Worm (Caenorhabditis elegans): ENCODE measurements around the gene str-140.

The str-140 gene

DNA sequence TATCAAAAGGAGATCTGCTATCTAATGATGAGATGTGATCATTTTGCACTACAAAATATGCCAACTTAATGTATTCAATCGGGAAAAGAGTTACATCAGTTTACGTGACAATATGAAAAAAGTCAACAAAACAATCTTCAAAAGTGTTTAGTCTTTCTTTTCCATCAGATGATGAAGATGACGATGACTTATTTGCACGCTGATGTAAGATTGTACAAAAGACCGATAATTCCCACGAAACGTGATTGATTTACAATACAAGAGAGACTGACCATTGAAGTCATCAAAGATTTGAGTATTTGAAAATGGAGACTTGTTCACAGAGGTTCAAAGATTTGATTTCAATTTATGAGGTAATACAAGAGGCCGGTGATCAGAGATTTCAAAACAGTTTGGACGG, 42.4 kb downstream of the str-140 start:
- TF ChIP-seq B0310.2 (tag; optimal IDR thresholded peaks at IDR 0.05) (no peak), tra-4 (tag; optimal IDR thresholded peaks at IDR 0.05) (no peak), tbx-37 (GFP tag; conservative IDR thresholded peaks at IDR 0.05) (no peak), flt-1 (GFP tag; IDR thresholded peaks at IDR 0.05) (no peak), ets-7 (tag; optimal IDR thresholded peaks at IDR 0.05) (no peak), pes-1 (GFP tag; IDR thresholded peaks at IDR 0.05) (no peak), hnd-1 (tag; optimal IDR thresholded peaks at IDR 0.05) (no peak), hmbx-1 (tag; optimal IDR thresholded peaks at IDR 0.05) (no peak), sea-1 (GFP tag; conservative IDR thresholded peaks at IDR 0.05) (no peak), scrt-1 (GFP tag; IDR thresholded peaks at IDR 0.05) (no peak), F13C5.2 (tag; optimal IDR thresholded peaks at IDR 0.05) (no peak), tbx-11 (GFP tag; IDR thresholded peaks at IDR 0.05) (no peak), ceh-13 (GFP tag; optimal IDR thresholded peaks at IDR 0.05) (no peak), hmg-4 (GFP tag; optimal IDR thresholded peaks at IDR 0.05) (no peak), ceh-36 (tag; optimal IDR thresholded peaks at IDR 0.05) (no peak), aly-1 (tag; optimal IDR thresholded peaks at IDR 0.05) (no peak), ama-1 (optimal IDR thresholded peaks at IDR 0.05) (no peak)

DNA sequence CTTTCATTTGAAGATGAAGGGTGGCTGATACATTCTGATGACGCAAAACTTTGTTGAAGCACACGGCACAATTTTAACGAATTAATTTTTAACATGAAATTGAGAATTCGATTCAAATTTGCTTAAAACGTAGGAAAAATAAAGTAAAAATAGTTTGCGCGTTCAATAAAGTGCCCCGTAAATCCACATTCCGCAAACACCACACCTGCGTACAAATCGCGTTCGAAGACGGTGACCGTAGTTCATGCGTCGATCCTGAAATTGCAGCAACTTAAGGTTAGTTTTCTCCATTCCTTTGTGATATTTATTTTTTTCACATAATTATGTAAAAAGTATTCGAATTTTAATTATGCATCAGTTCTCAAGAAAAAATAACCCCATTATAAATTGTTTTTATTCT, 42.9 kb downstream of the str-140 start, which contains the start of gene F43H9.3:
Gene F43H9.3 (minus strand): TSS at position 189 of the 400 bp plus-strand sequence.
- TF ChIP-seq flt-1 (GFP tag; IDR thresholded peaks at IDR 0.05) (no peak), hmg-4 (GFP tag; optimal IDR thresholded peaks at IDR 0.05) (no peak), ama-1 (optimal IDR thresholded peaks at IDR 0.05) (no peak), ceh-13 (GFP tag; optimal IDR thresholded peaks at IDR 0.05) (no peak), pes-1 (GFP tag; IDR thresholded peaks at IDR 0.05) (no peak), B0310.2 (tag; optimal IDR thresholded peaks at IDR 0.05) (no peak), ets-7 (tag; optimal IDR thresholded peaks at IDR 0.05) (no peak), tra-4 (tag; optimal IDR thresholded peaks at IDR 0.05) (no peak), scrt-1 (GFP tag; IDR thresholded peaks at IDR 0.05) (no peak), sea-1 (GFP tag; conservative IDR thresholded peaks at IDR 0.05) (no peak), ceh-36 (tag; optimal IDR thresholded peaks at IDR 0.05) (no peak), aly-1 (tag; optimal IDR thresholded peaks at IDR 0.05) (no peak), tbx-37 (GFP tag; conservative IDR thresholded peaks at IDR 0.05) (no peak), tbx-11 (GFP tag; IDR thresholded peaks at IDR 0.05) (no peak), hmbx-1 (tag; optimal IDR thresholded peaks at IDR 0.05) (no peak), hnd-1 (tag; optimal IDR thresholded peaks at IDR 0.05) (no peak), F13C5.2 (tag; optimal IDR thresholded peaks at IDR 0.05) (no peak)

DNA sequence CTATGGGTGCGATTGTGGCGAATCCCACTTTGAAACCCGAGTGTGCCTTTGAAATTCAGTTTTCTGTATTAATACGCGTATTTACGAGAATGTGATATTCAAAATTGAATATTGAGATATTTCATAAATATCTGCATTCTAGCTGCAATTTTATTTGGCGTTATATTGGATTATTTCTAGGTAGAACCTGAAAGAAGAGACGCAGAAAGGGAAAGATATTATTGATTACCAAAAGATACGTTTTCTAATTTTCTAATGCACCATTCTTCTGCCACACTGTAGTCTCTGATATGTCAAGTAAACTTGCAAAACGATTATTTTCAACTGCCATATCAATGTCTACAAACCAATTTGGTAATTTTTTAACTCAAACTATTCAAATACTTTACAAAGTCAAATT, 45.7 kb downstream of the str-140 start, which contains the start of gene ech-3:
Gene ech-3 (plus strand): TSS at position 178 of the 400 bp plus-strand sequence.
- TF ChIP-seq hmbx-1 (tag; optimal IDR thresholded peaks at IDR 0.05): no peak
- no peak for TF ChIP-seq hnd-1 (tag; optimal IDR thresholded peaks at IDR 0.05)
- no peak for TF ChIP-seq ets-7 (tag; optimal IDR thresholded peaks at IDR 0.05)
- TF ChIP-seq F13C5.2 (tag; optimal IDR thresholded peaks at IDR 0.05): no peak
- TF ChIP-seq tbx-11 (GFP tag; IDR thresholded peaks at IDR 0.05): no peak
- TF ChIP-seq ama-1 (optimal IDR thresholded peaks at IDR 0.05): no peak
- no peak for TF ChIP-seq ceh-13 (GFP tag; optimal IDR thresholded peaks at IDR 0.05)
- TF ChIP-seq B0310.2 (tag; optimal IDR thresholded peaks at IDR 0.05): no peak
- TF ChIP-seq ceh-36 (tag; optimal IDR thresholded peaks at IDR 0.05): no peak
- no peak for TF ChIP-seq sea-1 (GFP tag; conservative IDR thresholded peaks at IDR 0.05)
- no peak for TF ChIP-seq hmg-4 (GFP tag; optimal IDR thresholded peaks at IDR 0.05)
- no peak for TF ChIP-seq tra-4 (tag; optimal IDR thresholded peaks at IDR 0.05)
- TF ChIP-seq tbx-37 (GFP tag; conservative IDR thresholded peaks at IDR 0.05): no peak

DNA sequence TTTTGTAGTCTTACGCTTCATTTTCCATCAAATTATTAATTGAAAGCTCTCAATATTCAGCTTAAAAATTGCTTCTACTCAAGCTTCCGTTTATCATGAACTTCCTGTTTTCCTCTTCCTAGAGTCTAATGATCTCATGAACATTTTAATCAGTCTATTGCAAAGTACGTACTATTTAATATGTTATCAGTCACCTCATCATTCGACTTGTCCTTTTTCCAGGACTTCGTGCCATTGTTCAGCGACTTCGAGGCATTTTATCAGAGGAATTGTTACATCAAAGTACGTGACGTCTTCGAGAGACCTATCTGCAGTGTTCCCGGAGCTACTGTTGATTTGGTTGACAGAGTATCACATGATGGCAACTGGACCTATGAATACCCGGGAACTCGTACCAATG, 47.9 kb downstream of the str-140 start:
- TF ChIP-seq pes-1 (GFP tag; IDR thresholded peaks at IDR 0.05): no peak
- no peak for TF ChIP-seq scrt-1 (GFP tag; IDR thresholded peaks at IDR 0.05)
- TF ChIP-seq hnd-1 (tag; optimal IDR thresholded peaks at IDR 0.05): no peak
- TF ChIP-seq sea-1 (GFP tag; conservative IDR thresholded peaks at IDR 0.05): no peak

DNA sequence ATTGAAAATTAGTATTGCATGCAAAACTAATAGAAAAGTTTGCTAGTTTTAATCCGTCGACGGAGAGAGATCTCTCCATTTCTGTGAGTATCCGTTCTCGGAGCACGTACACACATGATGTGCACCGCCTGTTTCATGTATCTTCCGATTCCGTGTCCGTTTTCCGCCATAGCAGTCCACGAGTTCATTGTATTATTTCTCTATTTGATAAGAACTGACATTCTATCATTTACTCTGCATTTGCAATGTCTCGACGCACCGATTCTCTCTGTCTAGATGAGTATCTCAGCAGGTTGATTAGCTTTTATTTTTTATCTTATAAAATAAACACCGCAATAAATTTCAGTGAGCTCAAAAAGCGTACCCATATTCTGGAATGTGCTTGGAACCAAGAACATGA, 48.8 kb downstream of the str-140 start:
- no peak for TF ChIP-seq hmg-4 (GFP tag; optimal IDR thresholded peaks at IDR 0.05)
- TF ChIP-seq pes-1 (GFP tag; IDR thresholded peaks at IDR 0.05): no peak
- TF ChIP-seq ceh-36 (tag; optimal IDR thresholded peaks at IDR 0.05): no peak
- no peak for TF ChIP-seq ets-7 (tag; optimal IDR thresholded peaks at IDR 0.05)
- no peak for TF ChIP-seq ama-1 (optimal IDR thresholded peaks at IDR 0.05)
- TF ChIP-seq flt-1 (GFP tag; IDR thresholded peaks at IDR 0.05): no peak
- TF ChIP-seq F13C5.2 (tag; optimal IDR thresholded peaks at IDR 0.05): no peak
- no peak for TF ChIP-seq hmbx-1 (tag; optimal IDR thresholded peaks at IDR 0.05)
- no peak for TF ChIP-seq aly-1 (tag; optimal IDR thresholded peaks at IDR 0.05)
- no peak for TF ChIP-seq B0310.2 (tag; optimal IDR thresholded peaks at IDR 0.05)

DNA sequence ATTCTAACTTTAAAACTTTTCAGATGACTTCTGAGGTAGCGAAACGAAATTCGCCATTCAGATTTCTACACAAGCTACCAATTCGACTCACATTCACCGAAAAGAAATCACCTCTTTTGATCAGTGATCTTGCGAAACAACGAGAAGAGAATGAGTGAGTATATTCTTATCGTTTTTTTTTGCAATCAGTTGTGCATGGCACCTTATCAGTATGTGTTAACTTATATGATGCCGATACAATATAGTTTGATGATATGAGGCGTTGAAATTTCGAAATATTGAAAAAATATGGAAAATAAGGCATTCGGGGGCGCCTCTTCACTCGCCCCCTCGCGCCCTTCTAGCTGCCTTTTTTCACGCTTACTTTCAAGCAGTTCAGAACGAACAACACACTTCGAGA, 49.8 kb downstream of the str-140 start:
- TF ChIP-seq ama-1 (optimal IDR thresholded peaks at IDR 0.05) (no peak), hmg-4 (GFP tag; optimal IDR thresholded peaks at IDR 0.05) (no peak), ceh-13 (GFP tag; optimal IDR thresholded peaks at IDR 0.05) (no peak), pes-1 (GFP tag; IDR thresholded peaks at IDR 0.05) (no peak), ets-7 (tag; optimal IDR thresholded peaks at IDR 0.05) (no peak), tbx-11 (GFP tag; IDR thresholded peaks at IDR 0.05) (no peak), ceh-36 (tag; optimal IDR thresholded peaks at IDR 0.05) (no peak), hnd-1 (tag; optimal IDR thresholded peaks at IDR 0.05) (no peak), aly-1 (tag; optimal IDR thresholded peaks at IDR 0.05) (no peak), sea-1 (GFP tag; conservative IDR thresholded peaks at IDR 0.05) (no peak), F13C5.2 (tag; optimal IDR thresholded peaks at IDR 0.05) (no peak), scrt-1 (GFP tag; IDR thresholded peaks at IDR 0.05) (no peak), flt-1 (GFP tag; IDR thresholded peaks at IDR 0.05) (no peak), tbx-37 (GFP tag; conservative IDR thresholded peaks at IDR 0.05) (no peak), hmbx-1 (tag; optimal IDR thresholded peaks at IDR 0.05) (no peak), tra-4 (tag; optimal IDR thresholded peaks at IDR 0.05) (no peak), B0310.2 (tag; optimal IDR thresholded peaks at IDR 0.05) (no peak)

DNA sequence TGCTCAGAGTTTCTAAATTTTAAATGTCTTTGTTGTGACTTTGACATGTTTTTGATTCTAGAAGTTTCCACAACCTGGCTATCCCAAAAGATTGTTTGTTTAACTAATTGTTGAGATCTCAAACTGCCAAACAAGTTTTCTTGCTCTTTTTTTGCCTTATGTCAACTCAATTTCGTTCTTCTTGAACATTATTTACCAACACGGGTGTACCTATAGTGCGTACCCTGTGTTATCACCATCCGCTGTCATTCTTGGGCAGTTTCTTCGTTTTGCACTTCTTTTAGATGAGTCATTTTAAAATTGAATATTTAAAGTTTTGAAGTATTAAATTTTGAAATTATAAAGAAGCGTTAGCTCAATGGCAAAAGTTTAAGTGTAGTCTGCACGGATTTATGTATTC, 50.8 kb downstream of the str-140 start, which contains the start of gene sptl-2:
Gene sptl-2 (plus strand): TSS at position 280 of the 400 bp plus-strand sequence.
- TF ChIP-seq pes-1 (GFP tag; IDR thresholded peaks at IDR 0.05) (no peak), ceh-13 (GFP tag; optimal IDR thresholded peaks at IDR 0.05) (no peak), F13C5.2 (tag; optimal IDR thresholded peaks at IDR 0.05) (no peak), flt-1 (GFP tag; IDR thresholded peaks at IDR 0.05) (no peak), sea-1 (GFP tag; conservative IDR thresholded peaks at IDR 0.05) (no peak)
